Fruit fly (Drosophila melanogaster): ENCODE data around the gene CG9331.

DNA sequence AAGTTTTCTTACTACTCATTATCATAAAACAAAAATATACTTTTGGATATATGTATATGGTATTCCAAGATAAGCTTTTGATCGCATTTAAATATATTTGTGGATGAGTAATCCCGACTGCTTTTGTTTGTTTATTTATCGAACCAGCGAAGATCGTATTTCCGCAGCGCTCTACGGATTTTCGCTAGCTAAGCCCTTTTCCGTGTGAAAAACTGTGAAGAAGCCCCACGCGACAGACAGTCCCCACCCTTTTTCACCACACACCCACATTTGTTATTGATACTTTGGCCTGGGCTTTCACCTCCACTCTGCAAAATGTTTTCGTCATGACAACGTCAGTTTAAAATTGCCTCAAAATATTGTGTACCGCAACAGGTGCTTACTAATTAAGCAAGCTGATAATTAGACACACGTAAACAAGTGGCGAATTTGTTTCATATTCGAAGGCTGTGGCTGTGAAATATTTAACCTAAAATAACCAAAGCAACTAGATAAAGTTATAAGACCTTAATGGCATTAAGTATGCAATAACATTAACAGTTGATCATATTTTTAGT, 29.6 kb upstream of the CG9331 start:
- TF ChIP-seq CG8478 (optimal IDR thresholded peaks at IDR 0.05) (no peak), CTCF (optimal IDR thresholded peaks at IDR 0.05) (no peak)

Data from S2 (cell line).